Worm (Caenorhabditis elegans) whole organism, early embryonic: ENCODE results near the gene T28A8.8.

Experiments
- F13C5.2 ChIP-seq: sonication (generic microtip); optimal IDR thresholded peaks from 2 replicates; lab custom pipeline; 2017; ENCODE audit warnings: mild to moderate bottlenecking, missing genetic modification characterization, inconsistent platforms, missing compliant biosample characterization
- ceh-13 ChIP-seq: fragments of 200-800 bp; sonication (Bioruptor generic); optimal IDR thresholded peaks from 2 replicates; lab custom pipeline; 2018; ENCODE audit warnings: mild to moderate bottlenecking, missing genetic modification characterization, missing compliant biosample characterization
- flt-1 ChIP-seq: fragments of 200-800 bp; sonication (Bioruptor generic); IDR thresholded peaks from 2 replicates; pipeline ENCODE4 v1.3.6; 2022; ENCODE audit warnings: missing genetic modification characterization, missing compliant biosample characterization
- tra-4 ChIP-seq: sonication (generic microtip); optimal IDR thresholded peaks from 2 replicates; lab custom pipeline; 2017; ENCODE audit warnings: missing genetic modification characterization, missing compliant biosample characterization

DNA sequence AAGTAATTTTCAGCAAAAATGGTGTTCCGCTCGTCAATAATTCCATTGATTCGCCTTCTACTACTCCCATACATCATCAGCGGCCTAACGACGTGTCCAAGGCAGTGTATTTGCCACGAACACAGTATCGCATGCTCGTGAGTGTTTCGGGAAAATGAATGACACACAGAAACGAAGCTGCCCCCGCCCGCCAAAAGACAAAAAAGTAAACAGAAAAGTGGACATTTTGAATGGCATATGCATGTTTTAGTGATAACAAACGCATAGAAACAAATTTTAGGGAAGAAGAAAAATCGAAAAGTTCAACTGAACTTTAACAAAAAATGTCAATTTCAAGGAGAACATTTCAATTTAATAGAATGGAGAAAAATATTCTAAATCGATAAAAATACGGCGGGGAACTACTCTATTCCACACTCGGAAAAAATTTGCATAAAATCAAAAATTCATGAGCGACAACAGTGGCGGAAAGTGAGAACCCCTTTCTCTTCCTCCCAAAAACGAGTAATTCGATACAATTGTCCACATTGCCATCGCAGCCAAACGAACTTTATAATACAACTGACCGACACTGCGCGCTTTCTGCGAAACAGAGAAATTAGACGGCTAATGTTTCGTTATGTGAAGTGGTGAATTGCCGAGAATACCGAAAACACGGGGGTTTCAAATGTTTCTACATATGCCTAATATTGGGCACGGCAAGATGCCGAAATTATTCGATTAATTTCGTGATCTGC lies 26.1 kb downstream of the T28A8.8 start:
- no peak for TF ChIP-seq tra-4
- no peak for TF ChIP-seq F13C5.2
- TF ChIP-seq ceh-13 (GFP tag; lab: Kevin White, UChicago): no peak
- no peak for TF ChIP-seq flt-1
